Worm (Caenorhabditis elegans): ENCODE measurements around the gene K08D9.9.

DNA sequence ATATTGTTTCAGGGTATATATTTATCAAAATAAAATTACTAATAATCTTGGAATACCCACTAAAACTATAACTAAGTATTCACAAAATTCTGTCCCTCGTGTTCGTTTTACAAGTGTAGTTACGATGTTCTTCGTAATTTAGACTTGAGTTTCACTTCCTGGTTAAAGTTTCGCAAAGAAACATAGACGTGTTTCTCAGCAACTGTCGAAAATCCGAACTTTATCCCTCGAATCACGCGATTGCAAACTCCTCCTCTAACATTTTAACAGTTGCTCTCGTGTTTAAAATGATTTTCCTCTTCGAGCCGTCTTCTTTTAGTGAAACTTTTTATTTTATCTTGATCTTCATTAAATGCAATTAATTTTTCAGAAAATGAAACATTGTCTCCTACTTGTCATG, 43.5 kb upstream of the K08D9.9 start, which contains the start of gene T28A11.2:
- TF ChIP-seq T22C8.4 (GFP tag; IDR thresholded peaks at IDR 0.05) (no peak), ref-1 (GFP tag; conservative IDR thresholded peaks at IDR 0.05) (no peak)

Data from whole organism, midembryonic.